Worm (Caenorhabditis elegans): ENCODE data around the gene srw-118.
"Not testable (repeated sequence)": the region's sequence is repeated elsewhere in the genome, so short reads cannot be mapped to it uniquely, and the experiment has no call there.

srw-118 gene

ce11 chrV:2985309-2985708 lies 5.4 kb upstream of the srw-118 start, which contains the start of gene srw-139:
Gene srw-139, minus strand, starts transcription at chrV:2985409.
- TF ChIP-seq ama-1 (optimal IDR thresholded peaks at IDR 0.05), result no peak
- no peak for TF ChIP-seq hmg-4 (GFP tag; optimal IDR thresholded peaks at IDR 0.05)
- no peak for TF ChIP-seq hnd-1 (tag; optimal IDR thresholded peaks at IDR 0.05)
- TF ChIP-seq flt-1 (GFP tag; IDR thresholded peaks at IDR 0.05), result no peak
- no peak for TF ChIP-seq F13C5.2 (tag; optimal IDR thresholded peaks at IDR 0.05)
- no peak for TF ChIP-seq aly-1 (tag; optimal IDR thresholded peaks at IDR 0.05)
- no peak for TF ChIP-seq ceh-13 (GFP tag; optimal IDR thresholded peaks at IDR 0.05)
- no peak for TF ChIP-seq hmbx-1 (tag; optimal IDR thresholded peaks at IDR 0.05)
- no peak for TF ChIP-seq pes-1 (GFP tag; IDR thresholded peaks at IDR 0.05)
- no peak for TF ChIP-seq tbx-11 (GFP tag; IDR thresholded peaks at IDR 0.05)
- no peak for TF ChIP-seq tbx-37 (GFP tag; conservative IDR thresholded peaks at IDR 0.05)

- no peak for TF ChIP-seq ceh-13 (GFP tag; optimal IDR thresholded peaks at IDR 0.05)
- TF ChIP-seq hnd-1 (tag; optimal IDR thresholded peaks at IDR 0.05), result no peak
- no peak for TF ChIP-seq tbx-37 (GFP tag; conservative IDR thresholded peaks at IDR 0.05)
- no peak for TF ChIP-seq F13C5.2 (tag; optimal IDR thresholded peaks at IDR 0.05)
- no peak for TF ChIP-seq scrt-1 (GFP tag; IDR thresholded peaks at IDR 0.05)
- TF ChIP-seq aly-1 (tag; optimal IDR thresholded peaks at IDR 0.05), result no peak
- TF ChIP-seq flt-1 (GFP tag; IDR thresholded peaks at IDR 0.05), result no peak
- TF ChIP-seq ceh-36 (tag; optimal IDR thresholded peaks at IDR 0.05), result no peak
- no peak for TF ChIP-seq ama-1 (optimal IDR thresholded peaks at IDR 0.05)
- no peak for TF ChIP-seq pes-1 (GFP tag; IDR thresholded peaks at IDR 0.05)
- TF ChIP-seq B0310.2 (tag; optimal IDR thresholded peaks at IDR 0.05), result no peak
- TF ChIP-seq tra-4 (tag; optimal IDR thresholded peaks at IDR 0.05), result no peak
- TF ChIP-seq hmg-4 (GFP tag; optimal IDR thresholded peaks at IDR 0.05), result no peak
- TF ChIP-seq sea-1 (GFP tag; conservative IDR thresholded peaks at IDR 0.05), result no peak
- TF ChIP-seq ets-7 (tag; optimal IDR thresholded peaks at IDR 0.05), result no peak
- no peak for TF ChIP-seq tbx-11 (GFP tag; IDR thresholded peaks at IDR 0.05)
- TF ChIP-seq hmbx-1 (tag; optimal IDR thresholded peaks at IDR 0.05), result no peak
Measured at ce11 chrV:2983351-2983750, 3.5 kb upstream of the srw-118 start, which contains the start of gene srw-117. Gene srw-117, minus strand, starts transcription at chrV:2983451.

ce11 chrV:2976287-2976686 lies 3.6 kb downstream of the srw-118 start, which contains the start of gene srw-124:
Gene srw-124, plus strand, starts transcription at chrV:2976587.
- TF ChIP-seq ceh-13 (GFP tag; optimal IDR thresholded peaks at IDR 0.05) (no peak), ama-1 (optimal IDR thresholded peaks at IDR 0.05) (no peak), ets-7 (tag; optimal IDR thresholded peaks at IDR 0.05) (no peak), B0310.2 (tag; optimal IDR thresholded peaks at IDR 0.05) (no peak), hmg-4 (GFP tag; optimal IDR thresholded peaks at IDR 0.05) (no peak), tbx-11 (GFP tag; IDR thresholded peaks at IDR 0.05) (no peak), tra-4 (tag; optimal IDR thresholded peaks at IDR 0.05) (no peak), F13C5.2 (tag; optimal IDR thresholded peaks at IDR 0.05) (no peak), pes-1 (GFP tag; IDR thresholded peaks at IDR 0.05) (no peak), flt-1 (GFP tag; IDR thresholded peaks at IDR 0.05) (no peak), aly-1 (tag; optimal IDR thresholded peaks at IDR 0.05) (no peak), sea-1 (GFP tag; conservative IDR thresholded peaks at IDR 0.05) (no peak), tbx-37 (GFP tag; conservative IDR thresholded peaks at IDR 0.05) (no peak), hnd-1 (tag; optimal IDR thresholded peaks at IDR 0.05) (no peak), hmbx-1 (tag; optimal IDR thresholded peaks at IDR 0.05) (no peak)

DNA sequence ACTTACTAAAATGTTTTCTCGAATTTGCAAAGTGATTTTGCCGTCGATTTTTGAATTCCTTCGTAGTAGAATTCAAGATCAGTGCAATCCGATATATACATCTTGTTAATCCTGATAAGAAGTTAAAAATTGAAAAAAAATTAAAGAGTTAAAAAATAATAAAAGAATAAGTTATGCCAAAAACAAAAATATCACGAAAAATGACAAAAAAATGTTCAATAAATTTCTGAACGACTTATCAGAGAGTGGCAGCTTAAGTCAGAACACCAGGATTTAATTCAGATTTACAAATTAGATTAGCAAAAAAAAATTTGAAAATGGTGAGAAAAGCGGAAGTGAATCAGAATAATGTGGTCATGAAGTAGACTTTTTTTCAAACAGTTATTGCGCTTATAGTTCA lies 4.6 kb downstream of the srw-118 start, which contains the start of gene srw-123:
Gene srw-123 (minus strand): TSS at position 101 of the 400 bp plus-strand sequence.
- TF ChIP-seq hnd-1 (tag; optimal IDR thresholded peaks at IDR 0.05); flt-1 (GFP tag; IDR thresholded peaks at IDR 0.05); hmg-4 (GFP tag; optimal IDR thresholded peaks at IDR 0.05): not testable (repeated sequence)

ce11 chrV:2971307-2971999 lies 8.4 kb downstream of the srw-118 start, which contains the start of gene srw-129:
Gene srw-129, plus strand, starts transcription at chrV:2971949.
- TF ChIP-seq tbx-11 (GFP tag; IDR thresholded peaks at IDR 0.05), result no peak
- no peak for TF ChIP-seq hmbx-1 (tag; optimal IDR thresholded peaks at IDR 0.05)
- no peak for TF ChIP-seq aly-1 (tag; optimal IDR thresholded peaks at IDR 0.05)
- TF ChIP-seq ceh-36 (tag; optimal IDR thresholded peaks at IDR 0.05), result no peak

ce11 chrV:2964786-2965185 lies 15.1 kb downstream of the srw-118 start, which contains the start of gene srh-88:
Gene srh-88, minus strand, starts transcription at chrV:2964886.
- TF ChIP-seq scrt-1 (GFP tag; IDR thresholded peaks at IDR 0.05), result no peak
- TF ChIP-seq hnd-1 (tag; optimal IDR thresholded peaks at IDR 0.05), result no peak
- no peak for TF ChIP-seq F13C5.2 (tag; optimal IDR thresholded peaks at IDR 0.05)
- TF ChIP-seq tra-4 (tag; optimal IDR thresholded peaks at IDR 0.05), result no peak
- TF ChIP-seq tbx-11 (GFP tag; IDR thresholded peaks at IDR 0.05), result no peak
- no peak for TF ChIP-seq flt-1 (GFP tag; IDR thresholded peaks at IDR 0.05)
- TF ChIP-seq hmbx-1 (tag; optimal IDR thresholded peaks at IDR 0.05), result no peak
- no peak for TF ChIP-seq B0310.2 (tag; optimal IDR thresholded peaks at IDR 0.05)
- no peak for TF ChIP-seq ets-7 (tag; optimal IDR thresholded peaks at IDR 0.05)
- no peak for TF ChIP-seq ceh-13 (GFP tag; optimal IDR thresholded peaks at IDR 0.05)
- no peak for TF ChIP-seq tbx-37 (GFP tag; conservative IDR thresholded peaks at IDR 0.05)
- TF ChIP-seq sea-1 (GFP tag; conservative IDR thresholded peaks at IDR 0.05), result no peak
- TF ChIP-seq hmg-4 (GFP tag; optimal IDR thresholded peaks at IDR 0.05), result no peak
- no peak for TF ChIP-seq aly-1 (tag; optimal IDR thresholded peaks at IDR 0.05)
- TF ChIP-seq ceh-36 (tag; optimal IDR thresholded peaks at IDR 0.05), result no peak
- no peak for TF ChIP-seq pes-1 (GFP tag; IDR thresholded peaks at IDR 0.05)

DNA sequence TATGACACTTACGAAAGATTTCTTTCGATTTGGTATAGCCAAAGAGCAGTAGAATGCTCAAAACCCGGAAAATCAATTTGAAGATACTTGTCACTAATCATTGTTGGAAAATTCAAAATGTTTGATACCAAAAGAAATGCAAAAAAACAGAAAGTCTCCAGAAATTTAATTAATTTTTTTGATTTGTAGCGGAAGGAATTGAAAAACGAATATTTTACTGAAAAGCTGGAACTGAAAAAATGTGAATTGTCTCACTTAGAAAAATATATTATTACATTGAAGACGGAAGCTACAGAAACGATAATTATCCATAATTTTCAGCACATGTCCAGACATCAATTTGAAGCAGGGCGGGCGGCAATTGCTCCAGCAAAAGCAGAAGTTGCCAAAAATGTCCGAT lies 16.9 kb downstream of the srw-118 start, which contains the start of gene srw-138:
Gene srw-138 (minus strand): TSS at position 101 of the 400 bp plus-strand sequence.
- no peak for TF ChIP-seq hmg-4 (GFP tag; optimal IDR thresholded peaks at IDR 0.05)
- TF ChIP-seq aly-1 (tag; optimal IDR thresholded peaks at IDR 0.05), result no peak
- TF ChIP-seq F13C5.2 (tag; optimal IDR thresholded peaks at IDR 0.05), result no peak
- TF ChIP-seq tra-4 (tag; optimal IDR thresholded peaks at IDR 0.05), result no peak
- no peak for TF ChIP-seq hmbx-1 (tag; optimal IDR thresholded peaks at IDR 0.05)
- TF ChIP-seq scrt-1 (GFP tag; IDR thresholded peaks at IDR 0.05), result no peak
- no peak for TF ChIP-seq tbx-37 (GFP tag; conservative IDR thresholded peaks at IDR 0.05)
- no peak for TF ChIP-seq hnd-1 (tag; optimal IDR thresholded peaks at IDR 0.05)
- TF ChIP-seq B0310.2 (tag; optimal IDR thresholded peaks at IDR 0.05), result no peak
- TF ChIP-seq ceh-13 (GFP tag; optimal IDR thresholded peaks at IDR 0.05), result no peak
- no peak for TF ChIP-seq tbx-11 (GFP tag; IDR thresholded peaks at IDR 0.05)
- no peak for TF ChIP-seq sea-1 (GFP tag; conservative IDR thresholded peaks at IDR 0.05)
- TF ChIP-seq flt-1 (GFP tag; IDR thresholded peaks at IDR 0.05), result no peak
- TF ChIP-seq pes-1 (GFP tag; IDR thresholded peaks at IDR 0.05), result no peak

Data from whole organism, early embryonic.